Worm (Caenorhabditis elegans): ENCODE measurements around the gene T28H10.2.

ce11 chrV:12505730-12506129, 7.0 kb downstream of the T28H10.2 start:
- TF ChIP-seq cog-1 (tag; optimal IDR thresholded peaks at IDR 0.05) (no peak), T22C8.4 (GFP tag; IDR thresholded peaks at IDR 0.05) (no peak), ztf-29 (GFP tag; IDR thresholded peaks at IDR 0.05) (no peak)
